Worm (Caenorhabditis elegans) whole organism, L1 larva: ENCODE results near the gene prmt-6.
A peak's percentile ranks its signal among the peaks of the same experiment; 100 is the strongest.

Experiments
- C16A3.4 ChIP-seq: fragments of 150-350 bp; optimal IDR thresholded peaks from 2 replicates; lab custom pipeline; 2014; ENCODE audit warnings: missing biosample characterization, missing genetic modification characterization
- Y116A8C.19 ChIP-seq: sonication (generic microtip); optimal IDR thresholded peaks from 2 replicates; lab custom pipeline; 2016; ENCODE audit warnings: missing compliant biosample characterization, missing genetic modification characterization, borderline replicate concordance
- aha-1 ChIP-seq: fragments of 150-350 bp; optimal IDR thresholded peaks from 2 replicates; lab custom pipeline; 2014; ENCODE audit warnings: missing biosample characterization, missing genetic modification characterization
- aly-2 ChIP-seq: fragments of 150-350 bp; optimal IDR thresholded peaks from 2 replicates; lab custom pipeline; 2014; ENCODE audit warnings: missing biosample characterization, missing genetic modification characterization
- ama-1 ChIP-seq: fragments of 150-350 bp; optimal IDR thresholded peaks from 2 replicates; lab custom pipeline; 2014
- ceh-63 ChIP-seq: fragments of 200-800 bp; sonication (Bioruptor generic); optimal IDR thresholded peaks from 2 replicates; lab custom pipeline; 2018; ENCODE audit warnings: mild to moderate bottlenecking, missing genetic modification characterization, missing compliant biosample characterization
- ceh-88 ChIP-seq: fragments of 200-800 bp; sonication (Bioruptor generic); IDR thresholded peaks from 2 replicates; pipeline ENCODE4 v1.3.6; 2022; ENCODE audit warnings: missing genetic modification characterization, missing compliant biosample characterization
- dsc-1 ChIP-seq: sonication (generic microtip); optimal IDR thresholded peaks from 2 replicates; lab custom pipeline; 2016; ENCODE audit warnings: mild to moderate bottlenecking, missing genetic modification characterization, missing compliant biosample characterization
- efl-1 ChIP-seq, 4 experiments: fragments of 150-350 bp; optimal IDR thresholded peaks in 3 of 4; peaks in 1 of 4; 1 replicate in 1 of 4; 2 replicates in 3 of 4; lab custom pipeline; 2014; ENCODE audit warnings: missing biosample characterization in 2 of 4, missing genetic modification characterization in 2 of 4, missing genetic modification reagents in 2 of 4
- ets-5 ChIP-seq: fragments of 200-800 bp; sonication (Bioruptor generic); IDR thresholded peaks from 2 replicates; pipeline ENCODE4 v1.3.6; 2022; ENCODE audit warnings: missing genetic modification characterization, missing compliant biosample characterization
- fkh-10 ChIP-seq: sonication (generic microtip); optimal IDR thresholded peaks from 2 replicates; lab custom pipeline; 2017; ENCODE audit warnings: missing biosample characterization, missing genetic modification reagents, missing genetic modification characterization
- fos-1 ChIP-seq: fragments of 150-350 bp; optimal IDR thresholded peaks from 2 replicates; lab custom pipeline; 2014; ENCODE audit warnings: missing biosample characterization, missing genetic modification characterization
- hlh-17 ChIP-seq: fragments of 200-800 bp; sonication (Bioruptor generic); optimal IDR thresholded peaks from 2 replicates; lab custom pipeline; 2018; ENCODE audit warnings: missing genetic modification characterization, mild to moderate bottlenecking, missing compliant biosample characterization, moderate library complexity, borderline replicate concordance
- irx-1 ChIP-seq: sonication (generic microtip); optimal IDR thresholded peaks from 2 replicates; lab custom pipeline; 2016; ENCODE audit warnings: missing genetic modification characterization, missing compliant biosample characterization
- isw-1 ChIP-seq: fragments of 200-800 bp; sonication (Bioruptor generic); IDR thresholded peaks from 2 replicates; pipeline ENCODE4 v1.3.6; 2022; ENCODE audit warnings: missing genetic modification characterization, missing compliant biosample characterization
- lin-13 ChIP-seq: fragments of 150-350 bp; optimal IDR thresholded peaks from 2 replicates; lab custom pipeline; 2014; ENCODE audit warnings: missing biosample characterization, missing genetic modification reagents, missing genetic modification characterization
- lin-14 ChIP-seq: fragments of 200-800 bp; sonication (Bioruptor generic); optimal IDR thresholded peaks from 2 replicates; lab custom pipeline; 2018; ENCODE audit warnings: mild to moderate bottlenecking, missing genetic modification characterization, moderate library complexity, missing compliant biosample characterization
- lin-15B ChIP-seq: fragments of 150-350 bp; sonication (generic microtip); optimal IDR thresholded peaks from 3 replicates; lab custom pipeline; 2014; ENCODE audit warnings: missing biosample characterization, missing genetic modification characterization
- lin-35 ChIP-seq, 2 experiments: fragments of 150-350 bp; optimal IDR thresholded peaks; 2 replicates each; lab custom pipeline; 2014; ENCODE audit warnings: missing biosample characterization in 2 of 2, missing genetic modification characterization in 2 of 2, missing genetic modification reagents in 2 of 2
- lir-3 ChIP-seq: sonication (generic microtip); optimal IDR thresholded peaks from 2 replicates; lab custom pipeline; 2016; ENCODE audit warnings: mild to moderate bottlenecking, missing genetic modification characterization, moderate library complexity, missing compliant biosample characterization; ENCODE audit not compliant: poor library complexity
- nhr-19 ChIP-seq: fragments of 200-800 bp; sonication (Bioruptor generic); conservative IDR thresholded peaks from 2 replicates; pipeline ENCODE4 v1.3.6; 2022; ENCODE audit warnings: missing genetic modification characterization, missing compliant biosample characterization
- nhr-20 ChIP-seq: sonication (generic microtip); optimal IDR thresholded peaks from 2 replicates; lab custom pipeline; 2016; ENCODE audit warnings: mild to moderate bottlenecking, missing genetic modification characterization, missing compliant biosample characterization
- nhr-28 ChIP-seq: fragments of 150-350 bp; optimal IDR thresholded peaks from 2 replicates; lab custom pipeline; 2014; ENCODE audit warnings: missing biosample characterization, missing genetic modification characterization
- nhr-71 ChIP-seq: sonication (generic microtip); optimal IDR thresholded peaks from 2 replicates; lab custom pipeline; 2016; ENCODE audit warnings: mild to moderate bottlenecking, missing genetic modification characterization, moderate library complexity, missing compliant biosample characterization
- nhr-77 ChIP-seq: fragments of 150-350 bp; optimal IDR thresholded peaks from 2 replicates; lab custom pipeline; 2014; ENCODE audit warnings: missing biosample characterization, missing genetic modification characterization
- nhr-84 ChIP-seq: sonication (generic microtip); optimal IDR thresholded peaks from 2 replicates; lab custom pipeline; 2017; ENCODE audit warnings: missing biosample characterization, missing genetic modification characterization
- pqm-1 ChIP-seq: sonication (generic microtip); optimal IDR thresholded peaks from 3 replicates; lab custom pipeline; 2017; ENCODE audit warnings: missing biosample characterization, missing genetic modification characterization
- rnt-1 ChIP-seq: sonication (generic microtip); optimal IDR thresholded peaks from 2 replicates; lab custom pipeline; 2016; ENCODE audit warnings: mild to moderate bottlenecking, missing genetic modification characterization, moderate library complexity, missing compliant biosample characterization
- skn-1 ChIP-seq: fragments of 150-350 bp; optimal IDR thresholded peaks from 2 replicates; lab custom pipeline; 2014; ENCODE audit warnings: missing biosample characterization, missing genetic modification characterization
- sox-4 ChIP-seq: sonication (generic microtip); optimal IDR thresholded peaks from 2 replicates; lab custom pipeline; 2016; ENCODE audit warnings: missing genetic modification characterization, missing compliant biosample characterization
- tbx-2 ChIP-seq: sonication (generic microtip); optimal IDR thresholded peaks from 2 replicates; lab custom pipeline; 2016; ENCODE audit warnings: missing genetic modification characterization, missing compliant biosample characterization
- tlp-1 ChIP-seq: fragments of 150-350 bp; optimal IDR thresholded peaks from 2 replicates; lab custom pipeline; 2014; ENCODE audit warnings: missing biosample characterization, missing genetic modification characterization
- unc-86 ChIP-seq: sonication (generic microtip); optimal IDR thresholded peaks from 2 replicates; lab custom pipeline; 2016; ENCODE audit warnings: missing genetic modification characterization, missing compliant biosample characterization
- xbp-1 ChIP-seq: sonication (generic microtip); optimal IDR thresholded peaks from 2 replicates; lab custom pipeline; 2016; ENCODE audit warnings: missing genetic modification characterization, missing compliant biosample characterization
- zag-1 ChIP-seq: fragments of 150-350 bp; optimal IDR thresholded peaks from 2 replicates; lab custom pipeline; 2014; ENCODE audit warnings: missing biosample characterization, missing genetic modification characterization
- ztf-11 ChIP-seq, 2 experiments: sonication (generic microtip); optimal IDR thresholded peaks; 2 replicates each; lab custom pipeline; 2016 to 2017; ENCODE audit warnings: missing genetic modification characterization in 2 of 2, missing biosample characterization in 1 of 2, missing compliant biosample characterization in 1 of 2
- ztf-4 ChIP-seq: fragments of 150-350 bp; optimal IDR thresholded peaks from 2 replicates; lab custom pipeline; 2014; ENCODE audit warnings: missing biosample characterization, missing genetic modification characterization

prmt-6 gene

ce11 chrIV:2156239-2156638, 25.5 kb downstream of the prmt-6 start:
- TF ChIP-seq nhr-84 (tag; lab: Kevin White, UChicago) (no peak), dsc-1 (tag; lab: Kevin White, UChicago) (no peak), nhr-19 (no peak), nhr-20 (tag; lab: Kevin White, UChicago) (no peak), ceh-63 (GFP tag; lab: Kevin White, UChicago) (no peak), ets-5 (GFP tag; lab: Robert Waterston, UW) (no peak), ceh-88 (GFP tag; lab: Robert Waterston, UW) (no peak), ama-1 (no peak), lin-13 (no peak), ztf-4 (tag; lab: Kevin White, UChicago) (no peak), zag-1 (no peak)

- TF ChIP-seq rnt-1 (tag; lab: Kevin White, UChicago) (no peak), isw-1 (GFP tag; lab: Robert Waterston, UW) (no peak), irx-1 (no peak), sox-4 (tag; lab: Kevin White, UChicago) (no peak), xbp-1 (tag; lab: Kevin White, UChicago) (no peak), nhr-71 (no peak), ama-1 (no peak), pqm-1 (tag; lab: Kevin White, UChicago) (no peak), fkh-10 (no peak), lin-35 (GFP tag; optimal IDR thresholded peaks at IDR 0.05; lab: Kevin White, UChicago) (no peak), lin-13 (no peak), tbx-2 (tag; lab: Kevin White, UChicago) (no peak), skn-1 (tag; lab: Kevin White, UChicago) (no peak), fos-1 (tag; lab: Kevin White, UChicago) (no peak), aly-2 (no peak), unc-86 (tag; lab: Kevin White, UChicago) (no peak), aha-1 (tag; lab: Kevin White, UChicago) (no peak), C16A3.4 (tag; lab: Kevin White, UChicago) (no peak), tlp-1 (tag; lab: Kevin White, UChicago) (no peak)
These were observed 28.3 kb downstream of the prmt-6 start, which contains the start of gene gcy-37 for ce11 chrIV:2159069-2159468. TSS of gene gcy-37 (minus strand) at chrIV:2159169.

ce11 chrIV:2162256-2162655, 31.5 kb downstream of the prmt-6 start:
- TF ChIP-seq nhr-77: peak; percentile 59
- TF ChIP-seq nhr-84 (tag; lab: Kevin White, UChicago): no peak
- TF ChIP-seq nhr-28 (tag; lab: Kevin White, UChicago): peak; percentile 50
- no peak for TF ChIP-seq hlh-17 (GFP tag; lab: Kevin White, UChicago)
- TF ChIP-seq lin-14 (GFP tag; lab: Kevin White, UChicago): no peak
- TF ChIP-seq, all 84 proteins: peak for 2

DNA sequence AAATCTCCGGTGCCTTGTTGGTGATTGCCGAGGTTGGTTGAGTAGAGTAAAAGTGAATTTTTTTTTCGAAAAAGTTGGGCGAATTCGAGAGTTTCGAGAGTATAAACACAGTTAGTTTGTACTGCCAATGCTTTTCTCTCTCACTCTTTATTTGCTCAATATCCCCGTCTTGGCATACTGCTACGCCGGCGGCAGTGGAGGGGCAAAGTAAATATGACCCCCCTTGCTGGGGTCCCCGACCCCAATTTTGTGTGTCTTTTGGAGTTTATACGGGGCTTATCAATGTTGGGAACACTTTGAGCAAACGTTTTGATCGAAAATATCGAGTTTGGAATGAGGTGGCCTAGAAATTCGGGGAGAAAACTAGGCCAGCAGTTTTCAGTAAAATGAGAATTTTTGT, 37.7 kb downstream of the prmt-6 start, which contains the start of gene C54E4.4:
Gene C54E4.4 (minus strand): TSS at position 101 of the 400 bp plus-strand sequence.
- no peak for TF ChIP-seq efl-1 (optimal IDR thresholded peaks at IDR 0.05; lab: Kevin White, UChicago)
- peak in 1 of 2 experiments; percentile 90 for TF ChIP-seq efl-1 (GFP tag; optimal IDR thresholded peaks at IDR 0.05 in 1 of 2; lab: Kevin White, UChicago)
- no peak for TF ChIP-seq ztf-11 (tag; optimal IDR thresholded peaks at IDR 0.05; lab: Kevin White, UChicago)
- TF ChIP-seq tlp-1 (tag; lab: Kevin White, UChicago): no peak
- no peak for TF ChIP-seq lir-3 (tag; lab: Kevin White, UChicago)
- TF ChIP-seq lin-15B (tag; lab: Kevin White, UChicago): no peak
- TF ChIP-seq nhr-77: peak; percentile 25

DNA sequence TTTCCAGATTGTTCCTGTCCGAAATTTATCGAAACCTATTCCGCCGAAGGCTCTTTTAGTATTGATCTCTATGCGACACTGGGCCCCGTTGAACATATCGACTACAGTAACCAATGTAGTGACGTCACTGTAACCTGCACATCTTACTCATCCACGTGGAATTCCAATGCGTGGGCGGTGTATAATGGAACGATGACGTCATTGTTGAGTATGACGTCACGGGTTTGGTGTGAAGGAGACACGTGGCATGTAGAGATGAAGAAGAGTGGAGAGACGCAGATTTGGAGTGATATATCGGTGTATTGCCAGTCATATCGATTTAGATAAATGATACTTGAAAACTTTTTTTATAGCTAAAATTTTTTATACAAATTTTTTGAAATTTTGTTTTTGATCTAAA, 39.6 kb downstream of the prmt-6 start:
- TF ChIP-seq Y116A8C.19 (tag; lab: Kevin White, UChicago): no peak
